Fruit fly (Drosophila melanogaster): ENCODE data around the gene Atg18a.

The Atg18a gene

DNA sequence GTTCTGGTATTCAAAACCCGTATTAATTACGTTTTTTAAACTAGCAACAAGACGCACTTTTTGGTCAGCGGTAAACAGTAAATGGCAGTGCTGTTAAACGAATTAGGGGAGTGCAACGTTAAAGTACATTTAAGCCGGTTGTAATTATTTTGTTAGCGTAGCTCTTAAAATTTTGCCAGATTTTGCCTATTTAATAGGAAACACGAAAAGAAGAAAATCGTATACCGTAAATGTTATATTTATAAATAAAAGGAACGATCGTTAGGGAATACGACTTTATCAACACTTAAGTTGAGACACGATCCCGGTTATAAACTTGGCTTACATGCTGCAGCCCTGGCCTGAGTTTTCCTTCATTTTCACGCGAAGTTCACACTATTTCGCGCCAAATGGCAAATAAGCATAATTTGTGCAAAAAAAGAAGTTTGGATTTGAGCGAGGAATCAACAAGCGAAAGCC lies 49.2 kb upstream of the Atg18a start, which contains the start of the genes Setx and mus301 (continued):
- TF ChIP-seq MESR4 (GFP tag; optimal IDR thresholded peaks at IDR 0.05) (no peak), CG2678 (tag; optimal IDR thresholded peaks at IDR 0.05) (no peak), Drgx (GFP tag; IDR thresholded peaks at IDR 0.05) (no peak), Dip3 (GFP tag; optimal IDR thresholded peaks at IDR 0.05) (peak; percentile 91), pum (GFP tag; optimal IDR thresholded peaks at IDR 0.05) (peak; percentile 81), ham (GFP tag; IDR thresholded peaks at IDR 0.05) (0 out of 2 replicates have a peak, but pooled peaks have one; percentile 48), ind (GFP tag; optimal IDR thresholded peaks at IDR 0.05) (peak; percentile 81), Atf3 (GFP tag; optimal IDR thresholded peaks at IDR 0.05) (peak; percentile 74), psq (GFP tag; optimal IDR thresholded peaks at IDR 0.05) (peak; percentile 42), Bdp1 (GFP tag; optimal IDR thresholded peaks at IDR 0.05) (peak; percentile 80), nerfin-1 (tag; optimal IDR thresholded peaks at IDR 0.05) (peak; percentile 62), hbn (GFP tag; IDR thresholded peaks at IDR 0.05; ENCODE audit: partially characterized antibody) (no peak), CG14965 (GFP tag; optimal IDR thresholded peaks at IDR 0.05; ENCODE audit: borderline replicate concordance) (no peak), grn (GFP tag; optimal IDR thresholded peaks at IDR 0.05) (no peak), BtbVII (GFP tag; optimal IDR thresholded peaks at IDR 0.05) (no peak), CG3163 (GFP tag; optimal IDR thresholded peaks at IDR 0.05) (peak; percentile 51), bcd (GFP tag; optimal IDR thresholded peaks at IDR 0.05) (peak; percentile 81), Xbp1 (GFP tag; optimal IDR thresholded peaks at IDR 0.05) (peak; percentile 90), Dref (GFP tag; IDR thresholded peaks at IDR 0.05) (peak; percentile 48), fu2 (GFP tag; optimal IDR thresholded peaks at IDR 0.05) (peak; percentile 82), cad (GFP tag; optimal IDR thresholded peaks at IDR 0.05) (no peak), CG17912 (GFP tag; optimal IDR thresholded peaks at IDR 0.05) (peak; percentile 19), gsb (GFP tag; IDR thresholded peaks at IDR 0.05) (peak; percentile 59; the same call in 1 of the 2 replicates), CkIIα-i1 (GFP tag; IDR thresholded peaks at IDR 0.05) (no peak), slbo (GFP tag; IDR thresholded peaks at IDR 0.05) (peak; percentile 90), gro (GFP tag; optimal IDR thresholded peaks at IDR 0.05) (peak; percentile 84), HmgZ (tag; optimal IDR thresholded peaks at IDR 0.05) (peak; percentile 88), CG7357 (GFP tag; IDR thresholded peaks at IDR 0.05) (peak; percentile 64; the same call in 1 of the 3 replicates), B-H2 (GFP tag; optimal IDR thresholded peaks at IDR 0.05) (peak; percentile 75), odd (GFP tag; optimal IDR thresholded peaks at IDR 0.05) (no peak), sr (GFP tag; IDR thresholded peaks at IDR 0.05) (no peak), CG31388 (GFP tag; optimal IDR thresholded peaks at IDR 0.05) (peak; percentile 55), shn (GFP tag; optimal IDR thresholded peaks at IDR 0.05) (peak; percentile 76), D (optimal IDR thresholded peaks at IDR 0.05) (no peak), D (GFP tag; optimal IDR thresholded peaks at IDR 0.05) (no peak), unc-4 (GFP tag; IDR thresholded peaks at IDR 0.05; ENCODE audit: partially characterized antibody) (peak; percentile 17; the same call in 1 of the 2 replicates), Fer3 (tag; optimal IDR thresholded peaks at IDR 0.05) (peak; percentile 70), CG11247 (GFP tag; IDR thresholded peaks at IDR 0.05) (peak; percentile 67), CG13123 (GFP tag; optimal IDR thresholded peaks at IDR 0.05) (peak; percentile 75), CG10654 (GFP tag; optimal IDR thresholded peaks at IDR 0.05) (peak; percentile 80), CG4820 (GFP tag; optimal IDR thresholded peaks at IDR 0.05) (peak; percentile 80), tx (GFP tag; optimal IDR thresholded peaks at IDR 0.05) (peak; percentile 76), dmrt99B (tag; optimal IDR thresholded peaks at IDR 0.05) (no peak), CG11723 (GFP tag; optimal IDR thresholded peaks at IDR 0.05) (peak; percentile 64), CG43689 (GFP tag; IDR thresholded peaks at IDR 0.05) (no peak), BEAF-32 (GFP tag; optimal IDR thresholded peaks at IDR 0.05) (peak; percentile 56), CG8388 (GFP tag; optimal IDR thresholded peaks at IDR 0.05) (peak; percentile 51), Hr3 (GFP tag; optimal IDR thresholded peaks at IDR 0.05) (peak; percentile 85), Fer2 (tag; optimal IDR thresholded peaks at IDR 0.05) (peak; percentile 52), pfk (GFP tag; optimal IDR thresholded peaks at IDR 0.05) (no peak), Optix (GFP tag; IDR thresholded peaks at IDR 0.05) (0 out of 3 replicates have a peak, but pooled peaks have one; percentile 24)

Data from whole organism, embryonic.